Fruit fly (Drosophila melanogaster): ENCODE results near the gene Dcr-1.
A peak's percentile ranks its signal among the peaks of the same experiment; 100 is the strongest.

Gene Dcr-1

dm6 chr3R:22686336-22686874 lies 54.5 kb downstream of the Dcr-1 start, which contains the start of the genes Gclm and CG17625 (continued):
- peak; percentile 28 for TF ChIP-seq CG33213 (GFP tag; optimal IDR thresholded peaks at IDR 0.05)
- no peak for TF ChIP-seq h (optimal IDR thresholded peaks at IDR 0.05)
- no peak for TF ChIP-seq pros (GFP tag; optimal IDR thresholded peaks at IDR 0.05)
- peak; percentile 43 for TF ChIP-seq Ada2b (GFP tag; IDR thresholded peaks at IDR 0.05)
- TF ChIP-seq CG3281 (GFP tag; optimal IDR thresholded peaks at IDR 0.05): peak; percentile 51
- TF ChIP-seq CG3726 (GFP tag; IDR thresholded peaks at IDR 0.05): no peak
- no peak for TF ChIP-seq croc (GFP tag; conservative IDR thresholded peaks at IDR 0.05)
- peak; percentile 14 for TF ChIP-seq CG12236 (GFP tag; optimal IDR thresholded peaks at IDR 0.05)
- TF ChIP-seq grau (tag; optimal IDR thresholded peaks at IDR 0.05): peak; percentile 93
- TF ChIP-seq CG6272 (GFP tag; IDR thresholded peaks at IDR 0.05): peak; percentile 58; the same call in 1 of the 2 replicates
- no peak for TF ChIP-seq Elba2 (GFP tag; optimal IDR thresholded peaks at IDR 0.05)
- no peak; the same call in 2 of the 3 replicates for TF ChIP-seq CG14050 (GFP tag; IDR thresholded peaks at IDR 0.05)
- peak; percentile 34 for TF ChIP-seq Chrac-16 (GFP tag; optimal IDR thresholded peaks at IDR 0.05)
- TF ChIP-seq CG2202 (tag; optimal IDR thresholded peaks at IDR 0.05): no peak
- TF ChIP-seq Oli (tag; optimal IDR thresholded peaks at IDR 0.05): no peak
- TF ChIP-seq CG3163 (GFP tag; optimal IDR thresholded peaks at IDR 0.05): no peak
- TF ChIP-seq Dfd (GFP tag; optimal IDR thresholded peaks at IDR 0.05): no peak
- peak; percentile 14 for TF ChIP-seq fu2 (GFP tag; optimal IDR thresholded peaks at IDR 0.05)
- 0 out of 2 replicates have a peak, but pooled peaks have one; percentile 44 for TF ChIP-seq CG10321 (GFP tag; IDR thresholded peaks at IDR 0.05)
- TF ChIP-seq Xrp1 (GFP tag; IDR thresholded peaks at IDR 0.05): peak; percentile 65; the same call in 1 of the 2 replicates
- TF ChIP-seq TFAM (GFP tag; optimal IDR thresholded peaks at IDR 0.05): no peak
- peak; percentile 27 for TF ChIP-seq CrebB (tag; optimal IDR thresholded peaks at IDR 0.05)
- TF ChIP-seq CG1233 (GFP tag; optimal IDR thresholded peaks at IDR 0.05): peak; percentile 52
- peak; percentile 46 to 52 for TF ChIP-seq Hr51 (GFP tag; optimal IDR thresholded peaks at IDR 0.05)
- peak; percentile 50 for TF ChIP-seq al (GFP tag; IDR thresholded peaks at IDR 0.05)
- no peak for TF ChIP-seq hth (optimal IDR thresholded peaks at IDR 0.05)
- TF ChIP-seq Mad (GFP tag; optimal IDR thresholded peaks at IDR 0.05): peak; percentile 47
- TF ChIP-seq CG5953 (GFP tag; IDR thresholded peaks at IDR 0.05): 0 out of 2 replicates have a peak, but pooled peaks have one; percentile 47
- no peak for TF ChIP-seq CG11695 (GFP tag; IDR thresholded peaks at IDR 0.05)
- peak; percentile 74 for TF ChIP-seq ci (GFP tag; IDR thresholded peaks at IDR 0.05)
- TF ChIP-seq oc (tag; optimal IDR thresholded peaks at IDR 0.05): peak; percentile 3
- peak; percentile 60 for TF ChIP-seq caup (GFP tag; optimal IDR thresholded peaks at IDR 0.05; ENCODE audit: severe bottlenecking)
- TF ChIP-seq CG7786 (GFP tag; optimal IDR thresholded peaks at IDR 0.05): no peak
- TF ChIP-seq CG17359 (tag; optimal IDR thresholded peaks at IDR 0.05): peak; percentile 54
- TF ChIP-seq CG4707 (GFP tag; optimal IDR thresholded peaks at IDR 0.05): no peak
- TF ChIP-seq Dbx (GFP tag; IDR thresholded peaks at IDR 0.05): peak; percentile 85
- peak; percentile 60; the same call in 1 of the 2 replicates for TF ChIP-seq inv (GFP tag; IDR thresholded peaks at IDR 0.05; ENCODE audit: partially characterized antibody)
- peak; percentile 32 for TF ChIP-seq CG12071 (GFP tag; optimal IDR thresholded peaks at IDR 0.05)
- TF ChIP-seq org-1 (GFP tag; optimal IDR thresholded peaks at IDR 0.05): no peak
- peak; percentile 66 for TF ChIP-seq CG6765 (GFP tag; optimal IDR thresholded peaks at IDR 0.05)
- no peak for TF ChIP-seq CG2875 (GFP tag; optimal IDR thresholded peaks at IDR 0.05)
- 0 out of 3 replicates have a peak, but pooled peaks have one; percentile 53 for TF ChIP-seq CG11093 (GFP tag; IDR thresholded peaks at IDR 0.05)
- TF ChIP-seq CG31388 (GFP tag; optimal IDR thresholded peaks at IDR 0.05): no peak
- TF ChIP-seq CG1792 (GFP tag; optimal IDR thresholded peaks at IDR 0.05): no peak
- TF ChIP-seq HLHmδ (GFP tag; optimal IDR thresholded peaks at IDR 0.05): peak; percentile 92
- TF ChIP-seq CG12659 (GFP tag; optimal IDR thresholded peaks at IDR 0.05): peak; percentile 75
- peak; percentile 60 for TF ChIP-seq phol (tag; optimal IDR thresholded peaks at IDR 0.05)
- TF ChIP-seq schlank (tag; optimal IDR thresholded peaks at IDR 0.05): peak; percentile 22
- TF ChIP-seq CG12155 (GFP tag; optimal IDR thresholded peaks at IDR 0.05): peak; percentile 29
- peak; percentile 27 for TF ChIP-seq CG12744 (GFP tag; optimal IDR thresholded peaks at IDR 0.05)
- peak; percentile 26 for TF ChIP-seq vfl (GFP tag; optimal IDR thresholded peaks at IDR 0.05)
